Fruit fly (Drosophila melanogaster): ENCODE results near the gene wake.

DNA sequence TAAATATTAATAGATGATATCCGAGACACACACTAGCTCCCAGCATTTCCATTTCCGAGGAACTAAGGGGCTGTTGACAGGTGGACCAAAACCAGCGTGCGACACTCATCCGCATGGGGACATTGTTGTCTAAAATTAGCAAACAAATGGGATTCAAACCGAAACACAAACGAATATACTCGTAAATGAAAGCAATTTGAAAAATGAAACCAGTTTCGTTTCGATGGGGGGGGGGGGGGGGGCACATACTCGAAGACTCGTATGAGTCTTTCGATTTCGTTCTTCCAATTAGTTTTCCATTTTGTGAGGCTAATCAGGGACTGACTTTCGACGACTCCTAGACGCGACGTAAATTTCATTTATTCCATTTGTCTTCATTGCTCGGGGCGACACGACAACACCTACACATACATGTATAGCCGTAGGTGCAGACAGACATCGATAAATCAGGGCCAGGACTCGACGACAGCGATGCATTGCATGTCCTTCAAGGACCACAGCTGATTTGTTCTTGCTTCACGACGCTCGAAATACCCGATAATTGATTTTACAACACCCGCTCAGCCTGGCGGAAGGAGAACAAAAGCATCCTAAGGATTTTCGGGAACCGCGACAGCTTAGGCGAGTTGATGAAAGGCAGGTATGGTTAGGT lies 33.2 kb downstream of the wake start:
- TF ChIP-seq CG8478 (optimal IDR thresholded peaks at IDR 0.05) (no peak), CTCF (optimal IDR thresholded peaks at IDR 0.05) (no peak)
